Fruit fly (Drosophila melanogaster): ENCODE measurements around the gene yem.
A peak's percentile ranks its signal among the peaks of the same experiment; 100 is the strongest.

Gene yem

DNA sequence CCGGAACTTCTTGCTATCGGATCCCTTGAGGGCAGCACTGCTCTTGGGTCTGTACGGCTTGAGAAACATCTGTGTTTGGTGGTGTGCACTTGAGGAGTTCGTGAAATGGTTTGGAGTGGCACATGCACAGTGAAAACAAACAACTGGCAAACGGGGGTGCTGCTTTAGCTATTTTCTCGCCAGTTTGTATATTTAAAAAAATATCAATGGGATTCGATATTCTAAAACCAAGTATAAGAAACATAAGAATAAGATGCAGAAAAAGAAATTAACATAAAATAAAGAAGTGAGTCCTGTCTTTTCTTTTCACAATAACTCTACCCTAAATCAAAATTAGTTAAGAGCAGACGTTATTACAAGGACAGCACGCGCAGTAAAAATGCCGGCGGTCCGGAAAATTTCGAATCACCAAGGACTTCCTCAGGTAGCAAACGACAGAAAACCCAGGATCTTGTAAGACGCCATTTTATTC lies 29.0 kb upstream of the yem start, which contains the start of gene eIF2D (continued):
- peak; percentile 53 for TF ChIP-seq CG12659 (GFP tag; optimal IDR thresholded peaks at IDR 0.05)
- peak; percentile 27 for TF ChIP-seq Hr3 (GFP tag; optimal IDR thresholded peaks at IDR 0.05)
- no peak for TF ChIP-seq CG11085 (GFP tag; IDR thresholded peaks at IDR 0.05)
- no peak for TF ChIP-seq Abd-B (GFP tag; optimal IDR thresholded peaks at IDR 0.05)
- no peak for TF ChIP-seq Elba2 (GFP tag; optimal IDR thresholded peaks at IDR 0.05)
- no peak for TF ChIP-seq peb (GFP tag; IDR thresholded peaks at IDR 0.05)
- no peak for TF ChIP-seq pb (GFP tag; optimal IDR thresholded peaks at IDR 0.05)
- no peak for TF ChIP-seq Hand (GFP tag; optimal IDR thresholded peaks at IDR 0.05)

DNA sequence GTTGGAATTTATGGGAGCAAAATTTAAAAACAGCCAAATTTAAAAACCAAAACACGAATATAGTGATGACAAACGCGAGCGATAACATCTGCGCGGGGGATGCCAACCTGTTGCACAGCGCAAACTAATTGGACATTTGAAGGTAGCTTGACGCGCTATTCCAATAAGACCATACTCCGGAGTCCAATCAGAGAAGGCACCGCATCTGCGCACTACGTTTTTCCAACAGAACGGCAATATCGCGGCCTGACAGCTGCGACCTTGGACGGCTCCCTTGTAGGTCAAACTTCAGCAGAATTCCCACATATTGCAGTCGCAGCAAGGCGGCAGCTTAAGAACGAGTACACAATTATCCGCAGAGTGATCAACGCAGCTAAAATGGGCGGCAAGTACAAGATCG lies 25.4 kb upstream of the yem start, which contains the start of the genes CG11882 and Pglym78:
CG11882 (minus strand) TSS at position 101 of the 400 bp plus-strand sequence.
Pglym78 (plus strand) TSS at position 177 of the 400 bp plus-strand sequence.
- peak; percentile 74 for TF ChIP-seq CG2116 (GFP tag; optimal IDR thresholded peaks at IDR 0.05)
- no peak for TF ChIP-seq CG4328 (GFP tag; optimal IDR thresholded peaks at IDR 0.05)
- no peak for TF ChIP-seq CG6254 (GFP tag; optimal IDR thresholded peaks at IDR 0.05)
- TF ChIP-seq CG11560 (tag; IDR thresholded peaks at IDR 0.05) = no peak
- peak; percentile 24 for TF ChIP-seq HLHmδ (GFP tag; optimal IDR thresholded peaks at IDR 0.05)
- TF ChIP-seq CG7556 (GFP tag; optimal IDR thresholded peaks at IDR 0.05) = no peak
- peak; percentile 22 for TF ChIP-seq Side (GFP tag; optimal IDR thresholded peaks at IDR 0.05)
- no peak for TF ChIP-seq Sox100B (GFP tag; optimal IDR thresholded peaks at IDR 0.05)
- no peak for TF ChIP-seq Awh (GFP tag; IDR thresholded peaks at IDR 0.05)
- TF ChIP-seq CG8290 (GFP tag; optimal IDR thresholded peaks at IDR 0.05) = no peak
- TF ChIP-seq CG8290 (tag; optimal IDR thresholded peaks at IDR 0.05) = no peak
- peak; percentile 100 for TF ChIP-seq ERR (GFP tag; optimal IDR thresholded peaks at IDR 0.05)
- TF ChIP-seq zen (tag; optimal IDR thresholded peaks at IDR 0.05) = no peak
- no peak for TF ChIP-seq ind (GFP tag; optimal IDR thresholded peaks at IDR 0.05)
- peak; percentile 51 for TF ChIP-seq al (GFP tag; IDR thresholded peaks at IDR 0.05)
- no peak for TF ChIP-seq Usf (GFP tag; optimal IDR thresholded peaks at IDR 0.05)
- TF ChIP-seq jing (GFP tag; optimal IDR thresholded peaks at IDR 0.05) = no peak
- peak; percentile 89 for TF ChIP-seq gfzf (GFP tag; optimal IDR thresholded peaks at IDR 0.05)
- TF ChIP-seq CG1529 (GFP tag; optimal IDR thresholded peaks at IDR 0.05) = no peak
- no peak for TF ChIP-seq dan (GFP tag; IDR thresholded peaks at IDR 0.05)
- TF ChIP-seq CG17568 (GFP tag; optimal IDR thresholded peaks at IDR 0.05) = no peak
- no peak for TF ChIP-seq vnd (GFP tag; IDR thresholded peaks at IDR 0.05; ENCODE audit: partially characterized antibody)
- no peak for TF ChIP-seq CG11398 (GFP tag; optimal IDR thresholded peaks at IDR 0.05)
- peak; percentile 35 for TF ChIP-seq Hsf (GFP tag; optimal IDR thresholded peaks at IDR 0.05)
- TF ChIP-seq sqz (GFP tag; optimal IDR thresholded peaks at IDR 0.05) = no peak
- TF ChIP-seq Ptx1 (GFP tag; IDR thresholded peaks at IDR 0.05) = peak; percentile 60
- TF ChIP-seq peb (GFP tag; IDR thresholded peaks at IDR 0.05) = 0 out of 2 replicates have a peak, but pooled peaks have one; percentile 20
- TF ChIP-seq Optix (GFP tag; IDR thresholded peaks at IDR 0.05) = no peak
- TF ChIP-seq pb (GFP tag; optimal IDR thresholded peaks at IDR 0.05) = no peak
- TF ChIP-seq Sin3A (optimal IDR thresholded peaks at IDR 0.05) = peak; percentile 66
- TF ChIP-seq CG17912 (GFP tag; optimal IDR thresholded peaks at IDR 0.05) = no peak
- TF ChIP-seq org-1 (GFP tag; optimal IDR thresholded peaks at IDR 0.05) = no peak
- TF ChIP-seq CHES-1-like (GFP tag; optimal IDR thresholded peaks at IDR 0.05) = peak; percentile 80
- TF ChIP-seq twi (tag; optimal IDR thresholded peaks at IDR 0.05) = peak; percentile 28
- TF ChIP-seq Myb (GFP tag; optimal IDR thresholded peaks at IDR 0.05) = peak; percentile 86
- peak; percentile 29 for TF ChIP-seq CG13424 (tag; optimal IDR thresholded peaks at IDR 0.05)
- TF ChIP-seq CG8765 (GFP tag; IDR thresholded peaks at IDR 0.05) = 0 out of 2 replicates have a peak, but pooled peaks have one; percentile 34
- peak; percentile 19 for TF ChIP-seq CG7786 (GFP tag; optimal IDR thresholded peaks at IDR 0.05)
- TF ChIP-seq odd (GFP tag; optimal IDR thresholded peaks at IDR 0.05) = no peak
- TF ChIP-seq schlank (tag; optimal IDR thresholded peaks at IDR 0.05) = no peak
- peak; percentile 55 for TF ChIP-seq gro (GFP tag; optimal IDR thresholded peaks at IDR 0.05)
- TF ChIP-seq nerfin-2 (GFP tag; IDR thresholded peaks at IDR 0.05; ENCODE audit: partially characterized antibody) = peak; percentile 45; the same call in 1 of the 2 replicates
- TF ChIP-seq Jarid2 (GFP tag; optimal IDR thresholded peaks at IDR 0.05) = no peak
- peak; percentile 75 for TF ChIP-seq CG7987 (GFP tag; optimal IDR thresholded peaks at IDR 0.05)

Data from whole organism, embryonic.